Worm (Caenorhabditis elegans): Measurements from ENCODE around the gene srx-113.
A peak's percentile ranks its signal among the peaks of the same experiment; 100 is the strongest.

Gene srx-113

ce11 chrV:12637238-12637690 lies 5.3 kb upstream of the srx-113 start, which contains the start of gene F56H9.2 (continued):
- TF ChIP-seq nhr-47 (tag; optimal IDR thresholded peaks at IDR 0.05) = peak; percentile 70
- TF ChIP-seq hlh-17 (GFP tag; optimal IDR thresholded peaks at IDR 0.05; ENCODE audit: borderline replicate concordance) = no peak
- peak; percentile 65 for TF ChIP-seq skn-1 (tag; optimal IDR thresholded peaks at IDR 0.05)
- TF ChIP-seq aly-2 (tag; optimal IDR thresholded peaks at IDR 0.05) = no peak
- no peak for TF ChIP-seq snpc-4 (tag; optimal IDR thresholded peaks at IDR 0.05)
- TF ChIP-seq unc-130 (tag; optimal IDR thresholded peaks at IDR 0.05) = peak; percentile 94
- peak in 1 of 2 experiments; percentile 27 for TF ChIP-seq ztf-11 (tag; optimal IDR thresholded peaks at IDR 0.05)
- no peak for TF ChIP-seq F16B12.6 (tag; optimal IDR thresholded peaks at IDR 0.05)
- no peak for TF ChIP-seq vab-15 (tag; optimal IDR thresholded peaks at IDR 0.05)
- peak; percentile 98 for TF ChIP-seq nhr-20 (tag; optimal IDR thresholded peaks at IDR 0.05)
- no peak for TF ChIP-seq C04F5.9 (tag; optimal IDR thresholded peaks at IDR 0.05)
- TF ChIP-seq ceh-63 (GFP tag; optimal IDR thresholded peaks at IDR 0.05) = no peak
- TF ChIP-seq elt-2 (tag; optimal IDR thresholded peaks at IDR 0.05) = peak; percentile 89
- peak; percentile 88 for TF ChIP-seq rnt-1 (tag; optimal IDR thresholded peaks at IDR 0.05)
- peak; percentile 82 for TF ChIP-seq dsc-1 (tag; optimal IDR thresholded peaks at IDR 0.05)
- peak; percentile 83 for TF ChIP-seq tbx-2 (tag; optimal IDR thresholded peaks at IDR 0.05)
- no peak for TF ChIP-seq ets-5 (GFP tag; IDR thresholded peaks at IDR 0.05)
- TF ChIP-seq lin-35 (GFP tag; optimal IDR thresholded peaks at IDR 0.05) = peak; percentile 43 to 83
- TF ChIP-seq isw-1 (GFP tag; IDR thresholded peaks at IDR 0.05) = 0 out of 2 replicates have a peak, but pooled peaks have one; percentile 2
- TF ChIP-seq aha-1 (tag; optimal IDR thresholded peaks at IDR 0.05) = no peak
- TF ChIP-seq ceh-82 (tag; optimal IDR thresholded peaks at IDR 0.05) = peak in 2 of 3 experiments; percentile 7 to 51
- no peak for TF ChIP-seq lin-15B (tag; optimal IDR thresholded peaks at IDR 0.05)
- peak; percentile 69 for TF ChIP-seq grh-1 (GFP tag; IDR thresholded peaks at IDR 0.05)
- TF ChIP-seq zip-4 (GFP tag; optimal IDR thresholded peaks at IDR 0.05) = no peak
- no peak for TF ChIP-seq egl-13 (tag; optimal IDR thresholded peaks at IDR 0.05)
- no peak for TF ChIP-seq fkh-8 (tag; optimal IDR thresholded peaks at IDR 0.05)
- peak; percentile 62 for TF ChIP-seq jun-1 (tag; optimal IDR thresholded peaks at IDR 0.05)
- TF ChIP-seq nhr-77 (tag; optimal IDR thresholded peaks at IDR 0.05) = peak; percentile 58
- no peak for TF ChIP-seq fkh-10 (GFP tag; optimal IDR thresholded peaks at IDR 0.05)
- peak; percentile 41 for TF ChIP-seq C16A3.4 (tag; optimal IDR thresholded peaks at IDR 0.05)
- no peak for TF ChIP-seq nhr-237 (tag; optimal IDR thresholded peaks at IDR 0.05)
- no peak for TF ChIP-seq unc-98 (GFP tag; IDR thresholded peaks at IDR 0.05)
- TF ChIP-seq snu-23 (GFP tag; optimal IDR thresholded peaks at IDR 0.05) = no peak
- TF ChIP-seq nhr-90 (tag; optimal IDR thresholded peaks at IDR 0.05; ENCODE audit: poor library complexity) = peak; percentile 81
- peak; percentile 74 for TF ChIP-seq swsn-7 (tag; optimal IDR thresholded peaks at IDR 0.05)
- no peak for TF ChIP-seq hpl-2 (GFP tag; optimal IDR thresholded peaks at IDR 0.05)

ce11 chrV:12636248-12636647 lies 4.3 kb upstream of the srx-113 start:
- no peak for TF ChIP-seq efl-1 (optimal IDR thresholded peaks at IDR 0.05)
- peak in 1 of 2 experiments; percentile 36 for TF ChIP-seq efl-1 (GFP tag; optimal IDR thresholded peaks at IDR 0.05 in 1 of 2)
- TF ChIP-seq mef-2 (tag; optimal IDR thresholded peaks at IDR 0.05) = peak; percentile 60
- no peak for TF ChIP-seq fos-1 (tag; optimal IDR thresholded peaks at IDR 0.05)
- TF ChIP-seq fkh-4 (tag; optimal IDR thresholded peaks at IDR 0.05; ENCODE audit: borderline replicate concordance) = peak; percentile 78
- peak; percentile 23 for TF ChIP-seq C16A3.4 (tag; optimal IDR thresholded peaks at IDR 0.05)
- TF ChIP-seq rnt-1 (tag; optimal IDR thresholded peaks at IDR 0.05) = peak; percentile 88
- peak in 2 of 6 experiments; percentile 13 to 39 for TF ChIP-seq elt-3 (tag; optimal IDR thresholded peaks at IDR 0.05)
- peak; percentile 54 for TF ChIP-seq lin-39 (tag; optimal IDR thresholded peaks at IDR 0.05)
- TF ChIP-seq blmp-1 (tag; optimal IDR thresholded peaks at IDR 0.05) = peak; percentile 54
- no peak for TF ChIP-seq ama-1 (optimal IDR thresholded peaks at IDR 0.05)
- no peak for TF ChIP-seq nhr-77 (tag; optimal IDR thresholded peaks at IDR 0.05)
- TF ChIP-seq nhr-71 (tag; optimal IDR thresholded peaks at IDR 0.05) = peak; percentile 91
- TF ChIP-seq grh-1 (GFP tag; IDR thresholded peaks at IDR 0.05) = no peak
- TF ChIP-seq egl-27 (tag; optimal IDR thresholded peaks at IDR 0.05) = no peak
- peak; percentile 33 for TF ChIP-seq aha-1 (tag; optimal IDR thresholded peaks at IDR 0.05)
- no peak for TF ChIP-seq fkh-10 (GFP tag; optimal IDR thresholded peaks at IDR 0.05)
- TF ChIP-seq tbx-2 (tag; optimal IDR thresholded peaks at IDR 0.05) = peak; percentile 21
- TF ChIP-seq fkh-8 (tag; optimal IDR thresholded peaks at IDR 0.05) = no peak
- peak in 1 of 2 experiments; percentile 3 for TF ChIP-seq mdl-1 (tag; optimal IDR thresholded peaks at IDR 0.05)
- no peak for TF ChIP-seq ceh-63 (GFP tag; optimal IDR thresholded peaks at IDR 0.05)
- peak; percentile 93 for TF ChIP-seq dsc-1 (tag; optimal IDR thresholded peaks at IDR 0.05)
- TF ChIP-seq nhr-85 (tag) = peak; percentile 85
- TF ChIP-seq nhr-20 (tag; optimal IDR thresholded peaks at IDR 0.05) = peak; percentile 82
- TF ChIP-seq nhr-19 (GFP tag; conservative IDR thresholded peaks at IDR 0.05) = peak; percentile 83
- peak; percentile 27 for TF ChIP-seq swsn-7 (tag; optimal IDR thresholded peaks at IDR 0.05)
- TF ChIP-seq lir-3 (tag; optimal IDR thresholded peaks at IDR 0.05; ENCODE audit: poor library complexity) = no peak
- TF ChIP-seq unc-98 (GFP tag; IDR thresholded peaks at IDR 0.05) = no peak
